Worm (Caenorhabditis elegans): ENCODE results near the gene ora-1.
A peak's percentile ranks its signal among the peaks of the same experiment; 100 is the strongest.

Gene ora-1

DNA sequence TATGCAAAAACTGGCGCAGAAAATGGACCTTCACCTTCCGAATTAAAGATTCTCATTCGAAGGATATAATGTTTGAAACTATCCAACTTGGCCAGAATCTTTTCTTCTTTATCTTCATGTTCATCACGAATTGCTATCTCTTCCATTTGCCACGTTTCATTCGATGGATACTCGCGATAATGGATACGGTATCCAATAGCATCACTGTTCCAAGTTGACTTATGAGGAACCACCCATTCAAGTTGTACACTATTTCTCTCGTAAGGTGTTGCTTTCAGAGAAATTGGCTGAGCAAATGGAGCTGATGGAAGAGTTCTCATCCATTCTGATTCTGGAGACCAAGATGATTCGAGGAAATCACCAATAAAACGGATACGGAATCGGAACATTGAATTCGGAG is 17.0 kb downstream of the ora-1 start:
- TF ChIP-seq lsy-12 (tag; optimal IDR thresholded peaks at IDR 0.05) (no peak), mdl-1 (tag; optimal IDR thresholded peaks at IDR 0.05) (no peak), nhr-43 (tag; optimal IDR thresholded peaks at IDR 0.05; ENCODE audit: poor library complexity, severe bottlenecking) (no peak), nhr-11 (tag; optimal IDR thresholded peaks at IDR 0.05) (no peak), ama-1 (optimal IDR thresholded peaks at IDR 0.05) (no peak), nhr-77 (tag; optimal IDR thresholded peaks at IDR 0.05) (no peak), lin-15B (tag; optimal IDR thresholded peaks at IDR 0.05) (no peak), daf-12 (tag; optimal IDR thresholded peaks at IDR 0.05) (no peak), tbx-2 (tag; optimal IDR thresholded peaks at IDR 0.05) (no peak), fos-1 (tag; optimal IDR thresholded peaks at IDR 0.05) (no peak), pqm-1 (tag; optimal IDR thresholded peaks at IDR 0.05) (no peak), elt-2 (tag; optimal IDR thresholded peaks at IDR 0.05) (no peak)

DNA sequence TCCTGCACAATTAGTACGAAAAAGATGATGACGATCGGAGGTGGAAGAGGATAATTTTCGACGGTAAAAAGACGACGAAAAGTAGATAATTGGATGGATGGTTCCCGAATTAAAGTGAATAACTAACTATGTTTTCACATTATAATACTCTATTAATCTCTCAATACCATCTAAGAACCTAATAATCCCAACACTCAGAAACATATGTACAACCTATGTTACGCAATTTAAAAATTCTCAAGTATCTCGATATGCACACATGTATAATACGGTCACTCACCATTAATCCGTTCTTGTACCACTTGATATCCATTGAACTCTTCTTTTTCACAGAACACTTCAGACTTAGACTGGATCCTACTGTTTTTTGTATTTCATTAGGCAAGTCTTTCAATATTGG is 23.1 kb downstream of the ora-1 start:
- TF ChIP-seq zag-1 (tag; optimal IDR thresholded peaks at IDR 0.05) (no peak), unc-39 (tag; optimal IDR thresholded peaks at IDR 0.05) (no peak), nhr-11 (tag; optimal IDR thresholded peaks at IDR 0.05) (no peak), nhr-76 (tag; optimal IDR thresholded peaks at IDR 0.05) (no peak), nhr-237 (tag; optimal IDR thresholded peaks at IDR 0.05) (no peak), nhr-43 (tag; optimal IDR thresholded peaks at IDR 0.05; ENCODE audit: poor library complexity, severe bottlenecking) (no peak), jun-1 (tag; optimal IDR thresholded peaks at IDR 0.05) (no peak), aly-2 (tag; optimal IDR thresholded peaks at IDR 0.05) (no peak), egl-5 (tag; optimal IDR thresholded peaks at IDR 0.05) (no peak), mdl-1 (tag; optimal IDR thresholded peaks at IDR 0.05) (no peak), pqm-1 (tag; optimal IDR thresholded peaks at IDR 0.05) (no peak), fkh-10 (GFP tag; optimal IDR thresholded peaks at IDR 0.05) (no peak), tbx-2 (tag; optimal IDR thresholded peaks at IDR 0.05) (no peak), elt-1 (tag; optimal IDR thresholded peaks at IDR 0.05) (no peak)

DNA sequence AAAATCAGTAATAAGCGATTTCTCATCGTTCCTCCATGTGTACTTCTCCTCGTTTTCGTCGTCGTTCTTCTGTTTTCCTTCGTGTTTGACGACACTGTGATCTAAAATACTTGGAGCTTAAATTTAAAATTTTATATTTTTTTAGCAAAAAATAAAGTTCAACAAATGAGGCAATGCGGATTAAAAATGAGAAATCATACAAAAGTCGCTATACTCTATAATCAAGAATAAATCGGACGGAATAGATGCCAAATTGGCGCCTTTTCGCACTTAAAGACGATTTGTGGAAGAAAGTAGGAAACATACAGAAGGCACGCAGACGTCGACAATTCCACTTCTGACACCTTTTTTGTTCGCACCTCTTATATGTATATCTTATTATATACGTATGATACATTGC is 26.3 kb downstream of the ora-1 start, which contains the start of gene rig-4:
rig-4 (minus strand) TSS at position 101 of the 400 bp plus-strand sequence.
- TF ChIP-seq fkh-2 (tag; optimal IDR thresholded peaks at IDR 0.05) (no peak), pqm-1 (tag; optimal IDR thresholded peaks at IDR 0.05) (no peak), sea-2 (GFP tag; optimal IDR thresholded peaks at IDR 0.05) (no peak)

DNA sequence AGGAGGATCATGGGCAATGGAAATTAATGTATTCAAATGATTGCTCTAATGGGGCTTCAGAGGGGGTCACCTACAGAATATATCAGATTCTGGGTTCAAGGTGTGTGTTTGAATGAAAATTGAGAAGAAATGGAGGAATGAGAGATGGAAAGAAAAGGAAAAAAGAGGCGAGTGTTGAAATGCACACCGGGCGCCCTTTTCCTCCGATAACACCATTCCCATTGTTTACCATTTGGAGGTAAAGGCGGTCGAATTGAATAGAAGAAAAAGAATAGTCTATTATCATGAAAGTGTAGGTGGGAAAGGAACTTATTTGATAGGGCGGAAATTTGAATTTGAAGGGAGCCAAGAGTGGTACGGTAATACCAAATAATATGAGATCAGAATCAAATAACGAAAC is 27.7 kb downstream of the ora-1 start:
- TF ChIP-seq egl-27 (tag; optimal IDR thresholded peaks at IDR 0.05): no peak
- no peak for TF ChIP-seq jun-1 (tag; optimal IDR thresholded peaks at IDR 0.05)
- no peak for TF ChIP-seq ceh-16 (tag; optimal IDR thresholded peaks at IDR 0.05)
- no peak for TF ChIP-seq ceh-9 (tag; optimal IDR thresholded peaks at IDR 0.05)
- peak; percentile 76 for TF ChIP-seq pha-4 (tag; optimal IDR thresholded peaks at IDR 0.05)
- TF ChIP-seq elt-2 (tag; optimal IDR thresholded peaks at IDR 0.05): peak; percentile 72

DNA sequence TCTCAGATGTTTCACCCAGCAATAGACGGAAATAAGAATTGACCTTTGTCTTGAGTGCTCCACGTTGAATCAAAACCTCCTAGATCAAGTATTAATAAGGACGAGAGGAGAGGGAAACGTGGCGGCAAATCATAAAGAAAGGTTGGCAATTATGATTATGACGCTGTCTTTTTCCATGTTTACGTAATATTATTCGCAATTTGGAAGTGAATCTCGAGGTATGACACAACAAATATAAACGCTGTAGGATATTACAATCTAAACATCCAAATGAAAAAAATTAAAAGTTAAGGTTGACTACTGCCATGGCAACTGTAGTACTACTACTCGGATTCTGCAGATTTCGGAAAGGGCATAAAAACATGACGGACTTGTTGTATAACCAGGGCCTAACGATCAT is 28.5 kb downstream of the ora-1 start:
- TF ChIP-seq sea-2 (GFP tag; optimal IDR thresholded peaks at IDR 0.05) (no peak), nhr-28 (tag; optimal IDR thresholded peaks at IDR 0.05) (no peak), mml-1 (tag; optimal IDR thresholded peaks at IDR 0.05) (no peak)

DNA sequence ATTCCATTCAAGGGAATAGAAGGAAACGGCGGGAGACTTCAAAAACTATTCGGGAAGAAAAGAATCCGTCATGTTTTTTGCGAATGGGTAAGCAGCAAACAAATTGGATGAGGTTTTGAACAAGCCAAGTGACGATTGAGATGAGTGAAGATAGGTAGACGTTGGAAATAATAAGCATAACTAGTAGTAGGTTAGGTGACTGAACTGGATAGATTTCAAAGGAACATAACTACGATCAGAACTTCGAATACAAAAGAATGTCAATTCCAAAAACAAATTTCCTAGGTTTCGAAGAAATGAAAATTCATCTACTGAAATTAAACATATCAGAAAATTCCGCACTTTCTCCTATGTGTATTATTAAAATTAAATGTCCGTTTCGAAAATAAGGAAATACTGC is 29.9 kb downstream of the ora-1 start:
- no peak for TF ChIP-seq nhr-25 (tag; optimal IDR thresholded peaks at IDR 0.05)
- no peak for TF ChIP-seq lin-39 (tag; optimal IDR thresholded peaks at IDR 0.05)
- TF ChIP-seq ZK546.5 (tag; optimal IDR thresholded peaks at IDR 0.05): no peak
- TF ChIP-seq nhr-76 (tag; optimal IDR thresholded peaks at IDR 0.05): no peak
- no peak for TF ChIP-seq elt-1 (tag; optimal IDR thresholded peaks at IDR 0.05)
- TF ChIP-seq nhr-43 (tag; optimal IDR thresholded peaks at IDR 0.05; ENCODE audit: poor library complexity, severe bottlenecking): no peak
- TF ChIP-seq elt-2 (tag; optimal IDR thresholded peaks at IDR 0.05): no peak
- TF ChIP-seq fos-1 (tag; optimal IDR thresholded peaks at IDR 0.05): no peak
- no peak for TF ChIP-seq R02D3.7 (tag; optimal IDR thresholded peaks at IDR 0.05)
- TF ChIP-seq nhr-12 (tag; optimal IDR thresholded peaks at IDR 0.05): no peak
- TF ChIP-seq zag-1 (tag; optimal IDR thresholded peaks at IDR 0.05): no peak
- TF ChIP-seq egl-27 (tag; optimal IDR thresholded peaks at IDR 0.05): no peak
- TF ChIP-seq nhr-28 (tag; optimal IDR thresholded peaks at IDR 0.05): no peak
- TF ChIP-seq fkh-2 (tag; optimal IDR thresholded peaks at IDR 0.05): no peak
- TF ChIP-seq aly-2 (tag; optimal IDR thresholded peaks at IDR 0.05): no peak
- TF ChIP-seq lin-15B (tag; optimal IDR thresholded peaks at IDR 0.05): no peak
- no peak for TF ChIP-seq mdl-1 (tag; optimal IDR thresholded peaks at IDR 0.05)
- TF ChIP-seq tbx-2 (tag; optimal IDR thresholded peaks at IDR 0.05): no peak
